Worm (Caenorhabditis elegans) whole organism, mixed stage, embryonic: ENCODE results near the gene R53.8.

Source experiments
- M03D4.4 ChIP-seq: sonication (generic microtip); optimal IDR thresholded peaks from 2 replicates; lab custom pipeline; 2017; ENCODE audit warnings: mild to moderate bottlenecking, missing genetic modification characterization, missing compliant biosample characterization
- bed-3 ChIP-seq: fragments of 200-800 bp; sonication (Bioruptor generic); optimal IDR thresholded peaks from 3 replicates; lab custom pipeline; 2018; ENCODE audit warnings: mild to moderate bottlenecking, missing genetic modification characterization, moderate library complexity, missing compliant biosample characterization
- blmp-1 ChIP-seq: fragments of 150-350 bp; optimal IDR thresholded peaks from 2 replicates; lab custom pipeline; 2014; ENCODE audit warnings: missing biosample characterization, missing genetic modification characterization
- ceh-39 ChIP-seq: fragments of 150-350 bp; optimal IDR thresholded peaks from 2 replicates; lab custom pipeline; 2014; ENCODE audit warnings: missing biosample characterization, missing genetic modification characterization
- ceh-43 ChIP-seq: fragments of 200-800 bp; sonication (Bioruptor generic); optimal IDR thresholded peaks from 2 replicates; lab custom pipeline; 2018; ENCODE audit warnings: mild to moderate bottlenecking, missing genetic modification characterization, moderate library complexity, missing compliant biosample characterization
- ceh-83 ChIP-seq: fragments of 200-800 bp; sonication (Bioruptor generic); optimal IDR thresholded peaks from 2 replicates; lab custom pipeline; 2018; ENCODE audit warnings: mild to moderate bottlenecking, missing genetic modification characterization, missing compliant biosample characterization
- ces-1 ChIP-seq: fragments of 150-350 bp; optimal IDR thresholded peaks from 2 replicates; lab custom pipeline; 2014; ENCODE audit warnings: missing biosample characterization, missing genetic modification reagents, missing genetic modification characterization
- cnd-1 ChIP-seq: fragments of 200-800 bp; sonication (Bioruptor generic); optimal IDR thresholded peaks from 2 replicates; lab custom pipeline; 2018; ENCODE audit warnings: mild to moderate bottlenecking, missing genetic modification characterization, missing compliant biosample characterization
- drap-1 ChIP-seq: fragments of 200-800 bp; sonication (Bioruptor generic); optimal IDR thresholded peaks from 3 replicates; lab custom pipeline; 2018; ENCODE audit warnings: mild to moderate bottlenecking, missing genetic modification characterization, missing compliant biosample characterization
- elt-1 ChIP-seq: sonication (generic microtip); optimal IDR thresholded peaks from 2 replicates; lab custom pipeline; 2017; ENCODE audit warnings: missing genetic modification characterization, mild to moderate bottlenecking, missing compliant biosample characterization, antibody characterized with exemption, moderate library complexity, borderline replicate concordance; ENCODE audit not compliant: insufficient read depth
- elt-3 ChIP-seq: fragments of 150-350 bp; optimal IDR thresholded peaks from 2 replicates; lab custom pipeline; 2014; ENCODE audit warnings: missing biosample characterization, missing genetic modification characterization
- flh-1 ChIP-seq: fragments of 200-800 bp; sonication (Bioruptor generic); optimal IDR thresholded peaks from 2 replicates; lab custom pipeline; 2018; ENCODE audit warnings: mild to moderate bottlenecking, missing genetic modification characterization, moderate library complexity, missing compliant biosample characterization
- ham-2 ChIP-seq: fragments of 200-800 bp; sonication (Bioruptor generic); optimal IDR thresholded peaks from 2 replicates; lab custom pipeline; 2018; ENCODE audit warnings: mild to moderate bottlenecking, missing genetic modification characterization, missing compliant biosample characterization
- hlh-1 ChIP-seq: fragments of 150-350 bp; optimal IDR thresholded peaks from 2 replicates; lab custom pipeline; 2014; ENCODE audit warnings: missing biosample characterization, missing genetic modification reagents, missing genetic modification characterization
- lin-13 ChIP-seq: fragments of 150-350 bp; optimal IDR thresholded peaks from 2 replicates; lab custom pipeline; 2014; ENCODE audit warnings: missing biosample characterization, missing genetic modification characterization
- lin-32 ChIP-seq: fragments of 200-800 bp; sonication (Bioruptor generic); optimal IDR thresholded peaks from 2 replicates; lab custom pipeline; 2018; ENCODE audit warnings: mild to moderate bottlenecking, missing genetic modification characterization, missing compliant biosample characterization
- lsy-2 ChIP-seq: fragments of 150-350 bp; optimal IDR thresholded peaks from 2 replicates; lab custom pipeline; 2014; ENCODE audit warnings: missing biosample characterization, missing genetic modification characterization
- mab-5 ChIP-seq: fragments of 150-350 bp; optimal IDR thresholded peaks from 2 replicates; lab custom pipeline; 2014; ENCODE audit warnings: missing biosample characterization, missing genetic modification characterization
- mep-1 ChIP-seq: fragments of 150-350 bp; optimal IDR thresholded peaks from 2 replicates; lab custom pipeline; 2017; ENCODE audit warnings: missing biosample characterization, missing genetic modification reagents, missing genetic modification characterization, inconsistent platforms
- mls-2 ChIP-seq: sonication (generic microtip); optimal IDR thresholded peaks from 2 replicates; lab custom pipeline; 2016; ENCODE audit warnings: mild to moderate bottlenecking, missing genetic modification characterization, moderate library complexity, missing compliant biosample characterization
- nhr-12 ChIP-seq: fragments of 150-350 bp; optimal IDR thresholded peaks from 2 replicates; lab custom pipeline; 2014; ENCODE audit warnings: missing biosample characterization, missing genetic modification characterization
- nhr-237 ChIP-seq: fragments of 150-350 bp; optimal IDR thresholded peaks from 2 replicates; lab custom pipeline; 2014; ENCODE audit warnings: missing biosample characterization, missing genetic modification characterization
- nhr-28 ChIP-seq: fragments of 150-350 bp; optimal IDR thresholded peaks from 2 replicates; lab custom pipeline; 2014; ENCODE audit warnings: missing biosample characterization, missing genetic modification characterization
- pha-4 ChIP-seq: fragments of 150-350 bp; optimal IDR thresholded peaks from 2 replicates; lab custom pipeline; 2018; ENCODE audit warnings: missing biosample characterization, missing genetic modification reagents, missing genetic modification characterization
- sem-2 ChIP-seq: fragments of 200-800 bp; sonication (Bioruptor generic); optimal IDR thresholded peaks from 2 replicates; lab custom pipeline; 2018; ENCODE audit warnings: mild to moderate bottlenecking, missing genetic modification characterization, missing compliant biosample characterization
- snpc-4 ChIP-seq: fragments of 150-350 bp; optimal IDR thresholded peaks from 2 replicates; lab custom pipeline; 2014; ENCODE audit warnings: missing biosample characterization, missing genetic modification characterization
- sptf-1 ChIP-seq: sonication (generic microtip); optimal IDR thresholded peaks from 2 replicates; lab custom pipeline; 2017; ENCODE audit warnings: mild to moderate bottlenecking, missing genetic modification characterization, moderate library complexity, missing compliant biosample characterization
- tbx-8 ChIP-seq: fragments of 200-800 bp; sonication (Bioruptor generic); optimal IDR thresholded peaks from 2 replicates; lab custom pipeline; 2018; ENCODE audit warnings: mild to moderate bottlenecking, missing genetic modification characterization, moderate library complexity, missing compliant biosample characterization
- unc-120 ChIP-seq: sonication (generic microtip); optimal IDR thresholded peaks from 2 replicates; lab custom pipeline; 2017; ENCODE audit warnings: missing genetic modification characterization, missing compliant biosample characterization; ENCODE audit not compliant: poor library complexity, severe bottlenecking
- unc-39 ChIP-seq: fragments of 150-350 bp; optimal IDR thresholded peaks from 2 replicates; lab custom pipeline; 2014; ENCODE audit warnings: missing biosample characterization, missing genetic modification characterization
- unc-62 ChIP-seq: fragments of 150-350 bp; optimal IDR thresholded peaks from 2 replicates; lab custom pipeline; 2014; ENCODE audit warnings: missing biosample characterization, missing genetic modification reagents, missing genetic modification characterization
- zip-8 ChIP-seq: fragments of 150-350 bp; optimal IDR thresholded peaks from 2 replicates; lab custom pipeline; 2014; ENCODE audit warnings: missing biosample characterization, missing genetic modification characterization
- ztf-11 ChIP-seq: fragments of 150-350 bp; optimal IDR thresholded peaks from 2 replicates; lab custom pipeline; 2014; ENCODE audit warnings: missing biosample characterization, missing genetic modification characterization

R53.8 gene

DNA sequence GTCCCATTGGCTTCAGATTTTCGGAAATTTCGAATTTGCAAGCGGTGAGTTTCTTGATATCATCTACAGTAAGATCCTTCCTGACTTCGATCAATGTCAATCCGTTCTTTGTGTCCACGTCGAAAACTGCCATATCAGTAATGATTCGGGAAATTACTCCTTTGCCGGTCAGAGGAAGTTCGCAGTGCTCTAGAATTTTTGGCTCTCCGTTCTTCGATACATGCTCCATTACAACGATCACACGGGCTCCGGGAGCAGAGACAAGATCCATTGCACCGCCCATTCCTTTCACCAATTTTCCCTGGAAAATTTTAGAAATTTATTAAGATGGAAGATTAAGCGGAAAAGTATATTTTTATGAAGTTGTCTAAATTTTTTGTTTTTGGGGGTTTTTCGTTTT is 41.9 kb upstream of the R53.8 start:
- no peak for TF ChIP-seq sem-2 (GFP tag; lab: Kevin White, UChicago)
- TF ChIP-seq pha-4 (tag; lab: Kevin White, UChicago), result no peak
- TF ChIP-seq snpc-4 (tag; lab: Kevin White, UChicago), result no peak
- TF ChIP-seq mls-2 (tag; lab: Kevin White, UChicago), result no peak
- TF ChIP-seq lin-13, result no peak
- TF ChIP-seq nhr-12 (tag; lab: Kevin White, UChicago), result no peak
- no peak for TF ChIP-seq drap-1 (GFP tag; lab: Kevin White, UChicago)
- TF ChIP-seq nhr-237 (tag; lab: Kevin White, UChicago), result no peak
- no peak for TF ChIP-seq bed-3 (GFP tag; lab: Kevin White, UChicago)
- no peak for TF ChIP-seq hlh-1 (tag; lab: Kevin White, UChicago)

DNA sequence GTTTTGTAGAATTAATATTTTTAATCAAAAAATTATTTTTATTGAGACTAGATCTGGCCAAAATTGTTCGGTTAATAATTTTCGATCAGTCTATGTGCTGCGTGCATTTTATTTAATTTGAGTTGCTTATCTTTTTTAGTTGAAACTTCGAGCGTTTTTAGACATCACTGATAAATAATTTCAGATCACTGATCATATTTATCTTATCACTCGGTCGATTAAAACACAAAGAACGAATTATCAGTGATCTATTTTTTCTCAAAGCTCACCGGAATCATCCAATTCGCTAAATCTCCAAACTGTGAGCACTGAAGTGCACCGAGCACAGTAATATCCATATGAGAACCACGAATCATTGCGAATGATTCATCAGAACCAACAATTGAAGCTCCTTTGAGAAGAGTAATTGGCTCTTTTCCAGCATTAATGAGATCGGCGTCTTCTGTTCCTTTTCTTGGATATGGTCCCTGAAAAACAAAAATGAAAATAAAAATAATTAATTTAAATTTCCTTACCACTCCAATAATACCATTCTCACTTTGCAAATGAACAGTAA is 41.4 kb upstream of the R53.8 start:
- TF ChIP-seq elt-1 (tag; lab: Kevin White, UChicago) (no peak), lin-32 (GFP tag; lab: Kevin White, UChicago) (no peak), lin-13 (no peak), zip-8 (tag; lab: Kevin White, UChicago) (no peak), drap-1 (GFP tag; lab: Kevin White, UChicago) (no peak), nhr-28 (tag; lab: Kevin White, UChicago) (no peak)

DNA sequence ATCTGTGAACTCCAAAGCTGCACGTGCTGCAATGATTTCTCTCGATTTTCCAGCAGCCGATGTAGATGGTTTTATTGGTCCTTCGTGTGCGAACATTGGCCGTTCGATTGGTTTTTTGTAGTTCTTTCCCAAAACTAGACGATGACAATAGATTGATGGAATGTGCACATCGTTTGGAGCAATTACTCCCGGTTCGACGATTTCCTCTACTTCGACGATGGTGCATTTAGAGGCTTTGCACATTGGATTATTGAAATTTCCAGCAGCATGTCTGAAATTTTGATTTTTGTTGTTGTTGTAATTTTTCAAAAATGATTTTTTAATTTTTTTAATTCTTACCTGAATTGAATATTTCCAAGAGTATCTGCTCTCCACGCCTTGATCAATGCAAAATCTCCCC is 40.8 kb upstream of the R53.8 start:
- no peak for TF ChIP-seq pha-4 (tag; lab: Kevin White, UChicago)
- TF ChIP-seq sptf-1 (tag; lab: Kevin White, UChicago), result no peak
- no peak for TF ChIP-seq unc-39 (tag; lab: Kevin White, UChicago)
- TF ChIP-seq unc-120 (tag; lab: Kevin White, UChicago), result no peak
- no peak for TF ChIP-seq bed-3 (GFP tag; lab: Kevin White, UChicago)
- TF ChIP-seq blmp-1 (tag; lab: Kevin White, UChicago), result no peak
- TF ChIP-seq M03D4.4, result no peak
- TF ChIP-seq flh-1, result no peak
- TF ChIP-seq mep-1 (tag; lab: Kevin White, UChicago), result no peak
- TF ChIP-seq ztf-11, result no peak
- no peak for TF ChIP-seq lin-13
- TF ChIP-seq ceh-83, result no peak
- TF ChIP-seq snpc-4 (tag; lab: Kevin White, UChicago), result no peak
- no peak for TF ChIP-seq cnd-1 (tag; lab: Kevin White, UChicago)
- TF ChIP-seq mab-5 (tag; lab: Kevin White, UChicago), result no peak

DNA sequence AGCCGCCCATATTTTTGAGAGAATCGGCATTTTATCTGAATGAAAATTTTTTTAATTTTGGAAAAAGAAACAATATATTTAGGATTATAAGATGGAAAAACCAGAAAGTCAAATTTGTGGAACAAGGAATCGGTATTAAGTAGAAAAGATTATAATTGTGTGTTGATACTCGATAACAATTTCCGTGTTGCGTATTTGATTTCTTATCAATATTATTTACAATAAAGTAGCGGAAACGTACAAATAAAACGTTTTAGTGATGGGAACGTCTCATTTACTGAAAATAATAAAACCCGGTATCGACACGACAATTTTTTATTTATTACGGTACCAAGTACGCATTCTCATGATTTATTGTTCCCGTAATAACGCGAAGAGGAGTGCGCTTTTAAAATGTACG is 39.6 kb upstream of the R53.8 start, which contains the start of gene C05C10.3:
Gene C05C10.3, minus strand, starts transcription at position 35 of the 400 bp plus-strand sequence.
- TF ChIP-seq ztf-11, result no peak
- TF ChIP-seq ceh-43 (GFP tag; lab: Kevin White, UChicago), result no peak
- no peak for TF ChIP-seq hlh-1 (tag; lab: Kevin White, UChicago)
- no peak for TF ChIP-seq blmp-1 (tag; lab: Kevin White, UChicago)
- no peak for TF ChIP-seq snpc-4 (tag; lab: Kevin White, UChicago)
- no peak for TF ChIP-seq ceh-39 (tag; lab: Kevin White, UChicago)
- TF ChIP-seq mep-1 (tag; lab: Kevin White, UChicago), result no peak
- no peak for TF ChIP-seq bed-3 (GFP tag; lab: Kevin White, UChicago)
- TF ChIP-seq M03D4.4, result no peak
- TF ChIP-seq tbx-8 (GFP tag; lab: Kevin White, UChicago), result no peak
- TF ChIP-seq unc-120 (tag; lab: Kevin White, UChicago), result no peak
- TF ChIP-seq ces-1 (GFP tag; lab: Kevin White, UChicago), result no peak

DNA sequence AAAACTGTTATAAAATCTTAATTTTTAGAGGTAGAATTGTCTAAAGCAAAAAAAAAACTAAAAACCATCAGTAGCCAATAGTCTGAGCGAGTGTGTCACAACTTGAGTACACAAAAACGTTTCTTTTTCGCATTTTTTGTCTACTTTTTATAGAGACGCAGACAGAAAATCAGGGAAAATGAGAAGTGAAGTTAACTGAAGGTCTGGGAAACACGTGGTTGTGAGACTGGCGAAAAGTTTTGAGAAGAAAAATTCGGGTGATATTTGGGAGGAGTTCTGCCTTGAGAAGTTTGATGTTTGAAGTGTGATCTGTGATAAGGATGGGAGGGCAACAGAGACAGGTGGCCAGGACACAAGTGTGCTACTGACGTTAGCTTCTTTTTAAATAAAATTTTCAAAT is 38.9 kb upstream of the R53.8 start:
- TF ChIP-seq hlh-1 (tag; lab: Kevin White, UChicago) (peak; percentile 38), flh-1 (no peak)

DNA sequence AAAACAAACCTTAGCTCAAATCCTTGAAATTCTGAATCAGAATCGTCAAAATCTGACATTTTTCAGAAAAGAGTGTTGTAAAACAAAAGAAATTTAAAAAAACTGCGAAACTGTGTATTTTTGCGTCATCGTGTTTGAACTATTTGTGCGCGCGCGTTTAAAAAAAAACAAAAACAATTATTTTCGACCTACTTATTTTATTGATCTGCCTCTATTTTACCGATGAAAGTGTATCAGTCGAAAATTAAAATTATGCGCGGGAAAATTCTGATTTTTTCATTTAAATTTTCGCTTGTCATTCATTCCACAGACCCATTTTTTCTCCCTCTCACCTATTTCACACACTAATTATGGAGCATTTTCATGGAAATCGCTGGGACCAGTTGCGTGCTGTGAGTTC is 37.6 kb upstream of the R53.8 start, which contains the start of the genes C05C10.7 and C05C10.5:
Gene C05C10.7, minus strand, starts transcription at position 95 of the 400 bp plus-strand sequence.
Gene C05C10.5, plus strand, starts transcription at position 164 of the 400 bp plus-strand sequence.
- TF ChIP-seq ham-2, result no peak
- TF ChIP-seq drap-1 (GFP tag; lab: Kevin White, UChicago), result no peak
- TF ChIP-seq elt-3 (tag; lab: Kevin White, UChicago), result no peak
- no peak for TF ChIP-seq tbx-8 (GFP tag; lab: Kevin White, UChicago)
- TF ChIP-seq unc-120 (tag; lab: Kevin White, UChicago), result no peak
- TF ChIP-seq mls-2 (tag; lab: Kevin White, UChicago), result no peak
- TF ChIP-seq sem-2 (GFP tag; lab: Kevin White, UChicago), result no peak
- TF ChIP-seq lin-32 (GFP tag; lab: Kevin White, UChicago), result no peak
- no peak for TF ChIP-seq M03D4.4
- TF ChIP-seq ces-1 (GFP tag; lab: Kevin White, UChicago), result no peak
- TF ChIP-seq lsy-2 (tag; lab: Kevin White, UChicago), result no peak
- no peak for TF ChIP-seq blmp-1 (tag; lab: Kevin White, UChicago)
- no peak for TF ChIP-seq unc-62
- TF ChIP-seq snpc-4 (tag; lab: Kevin White, UChicago), result no peak
- TF ChIP-seq pha-4 (tag; lab: Kevin White, UChicago), result no peak
- no peak for TF ChIP-seq sptf-1 (tag; lab: Kevin White, UChicago)
- no peak for TF ChIP-seq elt-1 (tag; lab: Kevin White, UChicago)
